Fruit fly (Drosophila melanogaster) whole organism, prepupa: ENCODE measurements around the gene CG14646.

Experiments used
- CG10631 ChIP-seq: fragments of 200-800 bp; sonication (Bioruptor generic); optimal IDR thresholded peaks from 2 replicates; lab custom pipeline; 2016; ENCODE audit warnings: missing biosample characterization, missing genetic modification characterization
- CG1621 ChIP-seq: fragments of 200-800 bp; sonication (Bioruptor generic); optimal IDR thresholded peaks from 3 replicates; lab custom pipeline; 2018; ENCODE audit warnings: missing biosample characterization, mild to moderate bottlenecking, missing genetic modification characterization
- CG34406 ChIP-seq: fragments of 200-800 bp; sonication (Bioruptor generic); optimal IDR thresholded peaks from 3 replicates; lab custom pipeline; 2016; ENCODE audit warnings: missing biosample characterization, missing genetic modification characterization
- CG6854 ChIP-seq: fragments of 200-800 bp; sonication (Bioruptor generic); optimal IDR thresholded peaks from 2 replicates; lab custom pipeline; 2017; ENCODE audit warnings: missing biosample characterization, mild to moderate bottlenecking, missing genetic modification characterization
- Hr38 ChIP-seq: sonication (Bioruptor generic); optimal IDR thresholded peaks from 2 replicates; lab custom pipeline; 2016; ENCODE audit warnings: missing biosample characterization, missing genetic modification characterization
- Sox14 ChIP-seq: fragments of 200-800 bp; sonication (Bioruptor generic); optimal IDR thresholded peaks from 3 replicates; lab custom pipeline; 2016; ENCODE audit warnings: missing biosample characterization, missing genetic modification characterization
- achi ChIP-seq: fragments of 200-800 bp; sonication (Bioruptor generic); optimal IDR thresholded peaks from 3 replicates; lab custom pipeline; 2016; ENCODE audit warnings: missing biosample characterization, missing genetic modification characterization
- esn ChIP-seq: fragments of 200-800 bp; sonication (Bioruptor generic); optimal IDR thresholded peaks from 2 replicates; lab custom pipeline; 2016; ENCODE audit warnings: missing biosample characterization, mild to moderate bottlenecking, missing genetic modification characterization, moderate library complexity
- fd85E ChIP-seq: fragments of 200-800 bp; sonication (Bioruptor generic); optimal IDR thresholded peaks from 3 replicates; lab custom pipeline; 2016; ENCODE audit warnings: missing biosample characterization, missing genetic modification characterization
- pdm3 ChIP-seq: fragments of 200-800 bp; sonication (Bioruptor generic); optimal IDR thresholded peaks from 3 replicates; lab custom pipeline; 2016; ENCODE audit warnings: missing biosample characterization, missing genetic modification characterization
- ss ChIP-seq, 2 experiments: fragments of 200-800 bp; sonication (Bioruptor generic); optimal IDR thresholded peaks; 2 replicates in 1 of 2; 3 replicates in 1 of 2; lab custom pipeline; 2017 to 2018; ENCODE audit warnings: mild to moderate bottlenecking in 2 of 2, missing biosample characterization in 2 of 2, missing genetic modification characterization in 2 of 2, moderate library complexity in 1 of 2

dm6 chr3R:4426730-4427129 lies 36.6 kb downstream of the CG14646 start, which contains the start of gene CG31525:
- TF ChIP-seq CG6854 (GFP tag; lab: Kevin White, UChicago), result no peak
- TF ChIP-seq esn, result no peak
- TF ChIP-seq CG1621 (tag; lab: Kevin White, UChicago), result no peak
- no peak for TF ChIP-seq achi (GFP tag; lab: Kevin White, UChicago)
- TF ChIP-seq Hr38 (GFP tag; lab: Kevin White, UChicago), result no peak
- no peak for TF ChIP-seq CG34406 (GFP tag; lab: Kevin White, UChicago)
- TF ChIP-seq ss (GFP tag; optimal IDR thresholded peaks at IDR 0.05; lab: Kevin White, UChicago), result no peak
- TF ChIP-seq pdm3 (GFP tag; lab: Kevin White, UChicago), result no peak
- TF ChIP-seq Sox14, result no peak
- no peak for TF ChIP-seq CG10631 (GFP tag; lab: Kevin White, UChicago)
- no peak for TF ChIP-seq fd85E (GFP tag; lab: Kevin White, UChicago)
